2 fruit fly cellular contexts compared by ENCODE assay signal in genomic region chr3L:8056740-8057253, dm6.
A peak's percentile ranks its signal among the peaks of the same experiment; 100 is the strongest.
TF ChIP-seq lines count a peak whose summit lies in the region.

No protein-coding gene starts in this region.

TF ChIP-seq in whole organism, embryonic, 481 proteins besides CTCF, POLR2A, EP300 and RAD21 (continued from another document and continues in another):
- peak in 1 of 2 experiments; percentile 28 for TF ChIP-seq dpn (GFP tag; optimal IDR thresholded peaks at IDR 0.05; lab: Kevin White, UChicago)
- peak; percentile 49 for TF ChIP-seq bcd (GFP tag; optimal IDR thresholded peaks at IDR 0.05; lab: Kevin White, UChicago)
- peak; percentile 33 for TF ChIP-seq trem (tag; optimal IDR thresholded peaks at IDR 0.05; lab: Kevin White, UChicago)
- TF ChIP-seq cwo (GFP tag; optimal IDR thresholded peaks at IDR 0.05; lab: Kevin White, UChicago), result peak; percentile 40
- TF ChIP-seq slp2 (GFP tag; optimal IDR thresholded peaks at IDR 0.05; lab: Kevin White, UChicago), result no peak
- TF ChIP-seq PHDP (tag; optimal IDR thresholded peaks at IDR 0.05; lab: Kevin White, UChicago), result peak; percentile 32
- peak; percentile 17 for TF ChIP-seq crc (GFP tag; optimal IDR thresholded peaks at IDR 0.05; lab: Kevin White, UChicago)
- TF ChIP-seq fru (optimal IDR thresholded peaks at IDR 0.05; lab: Kevin White, UChicago), result no peak
- no peak for TF ChIP-seq fu2 (GFP tag; optimal IDR thresholded peaks at IDR 0.05; lab: Kevin White, UChicago)
- no peak for TF ChIP-seq tna (GFP tag; IDR thresholded peaks at IDR 0.05; lab: Robert Waterston, UW; ENCODE audit: partially characterized antibody)
- TF ChIP-seq CG18619 (GFP tag; optimal IDR thresholded peaks at IDR 0.05; lab: Kevin White, UChicago), result peak; percentile 34
- peak; percentile 11 for TF ChIP-seq pho (GFP tag; optimal IDR thresholded peaks at IDR 0.05; lab: Kevin White, UChicago)
- TF ChIP-seq sima (GFP tag; optimal IDR thresholded peaks at IDR 0.05; lab: Kevin White, UChicago), result no peak
- peak; percentile 57 for TF ChIP-seq BtbVII (GFP tag; optimal IDR thresholded peaks at IDR 0.05; lab: Kevin White, UChicago)
- no peak for TF ChIP-seq hkb (optimal IDR thresholded peaks at IDR 0.05; lab: Kevin White, UChicago)
- peak; percentile 50; the same call in 1 of the 2 replicates for TF ChIP-seq hkb (GFP tag; IDR thresholded peaks at IDR 0.05; lab: Robert Waterston, UW)
- TF ChIP-seq zfh2 (GFP tag; optimal IDR thresholded peaks at IDR 0.05; lab: Kevin White, UChicago), result peak; percentile 17
- TF ChIP-seq CG6689 (GFP tag; IDR thresholded peaks at IDR 0.05; lab: Robert Waterston, UW), result no peak
- peak; percentile 70 for TF ChIP-seq Sox100B (GFP tag; optimal IDR thresholded peaks at IDR 0.05; lab: Kevin White, UChicago)
- peak; percentile 36 for TF ChIP-seq odd (GFP tag; optimal IDR thresholded peaks at IDR 0.05; lab: Kevin White, UChicago)
- peak; percentile 41 for TF ChIP-seq CG2120 (GFP tag; optimal IDR thresholded peaks at IDR 0.05; lab: Kevin White, UChicago)
- no peak for TF ChIP-seq CG43689 (GFP tag; IDR thresholded peaks at IDR 0.05; lab: Robert Waterston, UW)
- peak; percentile 60 for TF ChIP-seq sens (GFP tag; lab: Kevin White, UChicago)
- TF ChIP-seq vfl (GFP tag; optimal IDR thresholded peaks at IDR 0.05; lab: Kevin White, UChicago), result no peak
- TF ChIP-seq HLH54F (GFP tag; optimal IDR thresholded peaks at IDR 0.05; lab: Kevin White, UChicago), result no peak
- peak; percentile 69 for TF ChIP-seq CG18599 (GFP tag; optimal IDR thresholded peaks at IDR 0.05; lab: Kevin White, UChicago)
- TF ChIP-seq nom (GFP tag; optimal IDR thresholded peaks at IDR 0.05; lab: Kevin White, UChicago), result peak; percentile 78
- TF ChIP-seq CG6654 (GFP tag; optimal IDR thresholded peaks at IDR 0.05; lab: Kevin White, UChicago), result peak; percentile 2
- TF ChIP-seq CG13296 (GFP tag; optimal IDR thresholded peaks at IDR 0.05; lab: Kevin White, UChicago), result peak; percentile 31
- TF ChIP-seq D19A (tag; optimal IDR thresholded peaks at IDR 0.05; lab: Kevin White, UChicago), result peak; percentile 45
- TF ChIP-seq sc (optimal IDR thresholded peaks at IDR 0.05; lab: Kevin White, UChicago), result no peak
- no peak for TF ChIP-seq sc (GFP tag; optimal IDR thresholded peaks at IDR 0.05; lab: Kevin White, UChicago)
- TF ChIP-seq D (optimal IDR thresholded peaks at IDR 0.05; lab: Kevin White, UChicago), result no peak
- peak; percentile 31 for TF ChIP-seq D (GFP tag; optimal IDR thresholded peaks at IDR 0.05; lab: Kevin White, UChicago)
- TF ChIP-seq CG10462 (GFP tag; optimal IDR thresholded peaks at IDR 0.05; lab: Kevin White, UChicago), result no peak
- peak; percentile 39; the same call in 1 of the 2 replicates for TF ChIP-seq stc (GFP tag; IDR thresholded peaks at IDR 0.05; lab: Robert Waterston, UW)
- TF ChIP-seq Six4 (GFP tag; optimal IDR thresholded peaks at IDR 0.05; lab: Kevin White, UChicago), result peak; percentile 27
- TF ChIP-seq Max (GFP tag; optimal IDR thresholded peaks at IDR 0.05; lab: Kevin White, UChicago), result peak; percentile 13
- TF ChIP-seq Hsf (GFP tag; optimal IDR thresholded peaks at IDR 0.05; lab: Kevin White, UChicago), result peak; percentile 34
- peak; percentile 49 for TF ChIP-seq CG5180 (GFP tag; optimal IDR thresholded peaks at IDR 0.05; lab: Kevin White, UChicago)
- peak; percentile 48 for TF ChIP-seq CG4424 (GFP tag; optimal IDR thresholded peaks at IDR 0.05; lab: Kevin White, UChicago)
- TF ChIP-seq zen (tag; optimal IDR thresholded peaks at IDR 0.05; lab: Kevin White, UChicago), result no peak
- TF ChIP-seq NC2β (GFP tag; optimal IDR thresholded peaks at IDR 0.05; lab: Kevin White, UChicago), result no peak
- peak; percentile 45 for TF ChIP-seq gro (GFP tag; optimal IDR thresholded peaks at IDR 0.05; lab: Kevin White, UChicago)
- peak; percentile 18 for TF ChIP-seq CG12659 (GFP tag; optimal IDR thresholded peaks at IDR 0.05; lab: Kevin White, UChicago)
- peak; percentile 46 for TF ChIP-seq CG2712 (tag; optimal IDR thresholded peaks at IDR 0.05; lab: Kevin White, UChicago)
- no peak for TF ChIP-seq Doc3 (GFP tag; IDR thresholded peaks at IDR 0.05; lab: Robert Waterston, UW; ENCODE audit: partially characterized antibody)
- TF ChIP-seq CG9727 (GFP tag; optimal IDR thresholded peaks at IDR 0.05; lab: Kevin White, UChicago), result peak; percentile 38
- TF ChIP-seq tio (GFP tag; optimal IDR thresholded peaks at IDR 0.05; lab: Kevin White, UChicago), result peak; percentile 40
- 0 out of 2 replicates have a peak, but pooled peaks have one; percentile 6 for TF ChIP-seq ranshi (GFP tag; IDR thresholded peaks at IDR 0.05; lab: Robert Waterston, UW)
- no peak for TF ChIP-seq Gug (GFP tag; IDR thresholded peaks at IDR 0.05; lab: Robert Waterston, UW)
- TF ChIP-seq CG6765 (GFP tag; optimal IDR thresholded peaks at IDR 0.05; lab: Kevin White, UChicago), result peak; percentile 57
- TF ChIP-seq kni (GFP tag; optimal IDR thresholded peaks at IDR 0.05; lab: Kevin White, UChicago), result no peak
- peak; percentile 63 for TF ChIP-seq CG18262 (tag; optimal IDR thresholded peaks at IDR 0.05; lab: Kevin White, UChicago)
- no peak for TF ChIP-seq CG8765 (GFP tag; IDR thresholded peaks at IDR 0.05; lab: Robert Waterston, UW)
- peak; percentile 27; the same call in 1 of the 3 replicates for TF ChIP-seq row (GFP tag; IDR thresholded peaks at IDR 0.05; lab: Robert Waterston, UW)
- TF ChIP-seq CG14710 (tag; optimal IDR thresholded peaks at IDR 0.05; lab: Kevin White, UChicago), result peak; percentile 17
- TF ChIP-seq MESR4 (GFP tag; optimal IDR thresholded peaks at IDR 0.05; lab: Kevin White, UChicago), result no peak
- no peak for TF ChIP-seq CG3995 (GFP tag; optimal IDR thresholded peaks at IDR 0.05; lab: Kevin White, UChicago)
- no peak for TF ChIP-seq Ravus (GFP tag; IDR thresholded peaks at IDR 0.05; lab: Robert Waterston, UW)
- TF ChIP-seq CG15269 (tag; optimal IDR thresholded peaks at IDR 0.05; lab: Kevin White, UChicago), result no peak
- no peak for TF ChIP-seq Hmr (GFP tag; optimal IDR thresholded peaks at IDR 0.05; lab: Kevin White, UChicago)
- TF ChIP-seq CG3407 (GFP tag; optimal IDR thresholded peaks at IDR 0.05; lab: Kevin White, UChicago), result peak; percentile 35
- TF ChIP-seq pan (optimal IDR thresholded peaks at IDR 0.05; lab: Kevin White, UChicago), result no peak
- peak in 1 of 2 experiments; percentile 18 for TF ChIP-seq pan (GFP tag; optimal IDR thresholded peaks at IDR 0.05 in 1 of 2, IDR thresholded peaks at IDR 0.05 in 1 of 2)
- TF ChIP-seq CG6813 (GFP tag; optimal IDR thresholded peaks at IDR 0.05; lab: Kevin White, UChicago), result peak; percentile 25
- TF ChIP-seq lola (GFP tag; optimal IDR thresholded peaks at IDR 0.05; lab: Kevin White, UChicago), result peak in 1 of 3 experiments; percentile 36

TF ChIP-seq in whole organism, prepupa, 60 proteins besides CTCF, POLR2A, EP300 and RAD21 (continued from another document):
- TF ChIP-seq dsx (GFP tag; optimal IDR thresholded peaks at IDR 0.05; lab: Kevin White, UChicago; ENCODE audit: poor library complexity, severe bottlenecking) (peak; percentile 66), CG8632 (GFP tag; optimal IDR thresholded peaks at IDR 0.05; lab: Kevin White, UChicago) (peak; percentile 84), acj6 (GFP tag; optimal IDR thresholded peaks at IDR 0.05; lab: Kevin White, UChicago) (peak; percentile 87), OdsH (GFP tag; optimal IDR thresholded peaks at IDR 0.05; lab: Kevin White, UChicago) (peak; percentile 86), CG10631 (GFP tag; optimal IDR thresholded peaks at IDR 0.05; lab: Kevin White, UChicago) (peak; percentile 92), CG6792 (GFP tag; optimal IDR thresholded peaks at IDR 0.05; lab: Kevin White, UChicago) (peak; percentile 84), CG4318 (GFP tag; optimal IDR thresholded peaks at IDR 0.05; lab: Kevin White, UChicago) (peak; percentile 88)
